Fruit fly (Drosophila melanogaster) whole organism, wandering third instar larva: ENCODE results near the gene bif.

Experiments used
- Abd-B ChIP-seq: fragments of >200 bp; optimal IDR thresholded peaks from 2 replicates; lab custom pipeline; 2017; ENCODE audit warnings: missing biosample characterization, missing genetic modification characterization
- CG32264 ChIP-seq: fragments of 200-800 bp; sonication (Bioruptor generic); optimal IDR thresholded peaks from 2 replicates; lab custom pipeline; 2016; ENCODE audit warnings: missing biosample characterization, missing genetic modification characterization
- CG9705 ChIP-seq: fragments of 200-800 bp; sonication (Bioruptor generic); optimal IDR thresholded peaks from 2 replicates; lab custom pipeline; 2018; ENCODE audit warnings: missing biosample characterization, mild to moderate bottlenecking, missing genetic modification characterization
- CrebA ChIP-seq: fragments of 200-800 bp; sonication (Bioruptor generic); optimal IDR thresholded peaks from 2 replicates; lab custom pipeline; 2016; ENCODE audit warnings: missing biosample characterization, mild to moderate bottlenecking, missing genetic modification characterization, borderline replicate concordance
- Dfd ChIP-seq: fragments of >200 bp; optimal IDR thresholded peaks from 2 replicates; lab custom pipeline; 2017; ENCODE audit warnings: missing biosample characterization, missing genetic modification characterization
- HLH106 ChIP-seq: fragments of 200-800 bp; optimal IDR thresholded peaks from 3 replicates; lab custom pipeline; 2019; ENCODE audit warnings: missing biosample characterization, mild to moderate bottlenecking, missing genetic modification characterization, moderate library complexity
- Hnf4 ChIP-seq: fragments of 200-800 bp; sonication (Bioruptor generic); optimal IDR thresholded peaks from 2 replicates; lab custom pipeline; 2016; ENCODE audit warnings: missing biosample characterization, mild to moderate bottlenecking, missing genetic modification characterization
- Hr78 ChIP-seq: fragments of >200 bp; optimal IDR thresholded peaks from 2 replicates; lab custom pipeline; 2017; ENCODE audit warnings: missing biosample characterization, missing genetic modification characterization
- Hr83 ChIP-seq: fragments of 200-300 bp; sonication (Bioruptor generic); optimal IDR thresholded peaks from 2 replicates; lab custom pipeline; 2016; ENCODE audit warnings: missing biosample characterization, mild to moderate bottlenecking, missing genetic modification characterization, moderate library complexity; ENCODE audit not compliant: poor library complexity, severe bottlenecking
- Jra ChIP-seq: sonication (Bioruptor generic); optimal IDR thresholded peaks from 2 replicates; lab custom pipeline; 2016; ENCODE audit warnings: missing biosample characterization, missing genetic modification characterization
- Mio ChIP-seq: sonication (Bioruptor generic); optimal IDR thresholded peaks from 2 replicates; lab custom pipeline; 2016; ENCODE audit warnings: missing biosample characterization, missing genetic modification characterization
- Myc ChIP-seq: fragments of >200 bp; optimal IDR thresholded peaks from 2 replicates; lab custom pipeline; 2017
- N ChIP-seq: fragments of >200 bp; optimal IDR thresholded peaks from 2 replicates; lab custom pipeline; 2018; ENCODE audit warnings: missing biosample characterization, missing external identifiers, missing genetic modification characterization
- OdsH ChIP-seq: fragments of 200-800 bp; sonication (Bioruptor generic); optimal IDR thresholded peaks from 2 replicates; lab custom pipeline; 2016; ENCODE audit warnings: missing biosample characterization, mild to moderate bottlenecking, missing genetic modification characterization
- Rel ChIP-seq, 2 experiments: fragments of 200-800 bp; sonication (Bioruptor generic) in 1 of 2; optimal IDR thresholded peaks; 2 replicates in 1 of 2; 3 replicates in 1 of 2; lab custom pipeline; 2016 to 2019; ENCODE audit warnings: mild to moderate bottlenecking in 2 of 2, missing biosample characterization in 2 of 2, missing genetic modification characterization in 2 of 2, moderate library complexity in 1 of 2
- Sp1 ChIP-seq: fragments of 200-800 bp; sonication (Bioruptor generic); optimal IDR thresholded peaks from 3 replicates; lab custom pipeline; 2019; ENCODE audit warnings: missing biosample characterization, mild to moderate bottlenecking, missing genetic modification characterization, moderate library complexity
- br ChIP-seq: fragments of 200-800 bp; sonication (Bioruptor generic); optimal IDR thresholded peaks from 2 replicates; lab custom pipeline; 2016; ENCODE audit warnings: missing biosample characterization, missing genetic modification characterization
- dl ChIP-seq, 2 experiments: fragments of 175-275, 200-275 bp in 1 of 2; fragments of 200-275 bp in 1 of 2; sonication (Bioruptor generic); optimal IDR thresholded peaks; lab custom pipeline; 2018; ENCODE audit warnings: mild to moderate bottlenecking in 2 of 2, missing biosample characterization in 2 of 2, missing genetic modification characterization in 2 of 2, moderate library complexity in 2 of 2; ENCODE audit not compliant: partially characterized antibody in 2 of 2, insufficient read depth in 1 of 2
- dmrt93B ChIP-seq: fragments of 200-800 bp; sonication (Bioruptor generic); optimal IDR thresholded peaks from 2 replicates; lab custom pipeline; 2018; ENCODE audit warnings: missing biosample characterization, mild to moderate bottlenecking, missing genetic modification characterization
- dsf ChIP-seq: sonication (Bioruptor generic); optimal IDR thresholded peaks from 2 replicates; lab custom pipeline; 2016; ENCODE audit warnings: missing biosample characterization, missing genetic modification characterization, borderline replicate concordance
- ey ChIP-seq: fragments of 200-800 bp; sonication (Bioruptor generic); optimal IDR thresholded peaks from 2 replicates; lab custom pipeline; 2016; ENCODE audit warnings: missing biosample characterization, missing genetic modification characterization
- foxo ChIP-seq, 2 experiments: fragments of 200-800 bp; sonication (Bioruptor generic); optimal IDR thresholded peaks; 2 replicates in 1 of 2; 3 replicates in 1 of 2; lab custom pipeline; 2016 to 2017; ENCODE audit warnings: missing biosample characterization in 2 of 2, missing genetic modification characterization in 2 of 2
- fru ChIP-seq: fragments of 200-800 bp; sonication (Bioruptor generic); optimal IDR thresholded peaks from 3 replicates; lab custom pipeline; 2016; ENCODE audit warnings: missing biosample characterization, mild to moderate bottlenecking, missing genetic modification characterization
- h ChIP-seq: fragments of 200-800 bp; sonication (Bioruptor generic); optimal IDR thresholded peaks from 3 replicates; lab custom pipeline; 2016; ENCODE audit warnings: missing biosample characterization, mild to moderate bottlenecking, missing genetic modification characterization
- jim ChIP-seq: fragments of 175-275, 200-325 bp; sonication (Bioruptor generic); optimal IDR thresholded peaks from 2 replicates; lab custom pipeline; 2016; ENCODE audit warnings: missing biosample characterization, mild to moderate bottlenecking, missing genetic modification characterization
- lola ChIP-seq: fragments of >200 bp; optimal IDR thresholded peaks from 2 replicates; lab custom pipeline; 2017; ENCODE audit warnings: missing biosample characterization, missing genetic modification characterization
- pan ChIP-seq: fragments of >200 bp; optimal IDR thresholded peaks from 2 replicates; lab custom pipeline; 2017
- psq ChIP-seq: fragments of 200-800 bp; sonication (Bioruptor generic); optimal IDR thresholded peaks from 3 replicates; lab custom pipeline; 2017; ENCODE audit warnings: missing biosample characterization, mild to moderate bottlenecking, missing genetic modification characterization, moderate library complexity
- rgr ChIP-seq: fragments of 200-800 bp; sonication (Bioruptor generic); optimal IDR thresholded peaks from 3 replicates; lab custom pipeline; 2016; ENCODE audit warnings: missing biosample characterization, mild to moderate bottlenecking, missing genetic modification characterization
- sage ChIP-seq: fragments of 200-800 bp; sonication (Bioruptor generic); optimal IDR thresholded peaks from 2 replicates; lab custom pipeline; 2016; ENCODE audit warnings: missing biosample characterization, mild to moderate bottlenecking, missing genetic modification characterization
- tai ChIP-seq: sonication (Bioruptor generic); optimal IDR thresholded peaks from 2 replicates; lab custom pipeline; 2016; ENCODE audit warnings: missing biosample characterization, missing genetic modification characterization
- woc ChIP-seq: sonication (Bioruptor generic); optimal IDR thresholded peaks from 2 replicates; lab custom pipeline; 2016; ENCODE audit warnings: missing biosample characterization, mild to moderate bottlenecking, missing genetic modification characterization

The bif gene

DNA sequence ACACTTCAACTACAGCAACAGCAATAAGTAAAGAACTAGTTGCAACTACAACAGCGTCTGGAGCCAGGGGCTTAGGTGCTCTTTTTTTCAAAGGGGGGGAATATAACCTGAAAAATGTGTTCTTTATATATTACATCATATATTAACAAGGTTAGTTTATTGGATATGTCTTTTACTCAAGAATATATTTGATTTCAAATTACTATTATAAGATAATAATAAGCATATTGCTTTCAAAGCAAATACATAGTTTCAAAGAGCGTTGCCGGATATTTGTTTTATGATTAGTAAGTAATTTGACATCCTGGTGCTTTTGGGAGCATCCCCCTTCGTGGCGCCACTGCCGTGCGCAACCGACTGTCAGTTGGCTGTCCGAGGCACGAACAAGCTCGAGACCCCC, 19.7 kb upstream of the bif start:
- TF ChIP-seq Hr78 (no peak), h (GFP tag; lab: Kevin White, UChicago) (peak; percentile 4), br (GFP tag; lab: Kevin White, UChicago) (no peak), foxo (GFP tag; optimal IDR thresholded peaks at IDR 0.05; lab: Kevin White, UChicago) (peak in 1 of 2 experiments; percentile 22), fru (GFP tag; lab: Kevin White, UChicago) (peak; percentile 3), lola (GFP tag; lab: Kevin White, UChicago) (no peak), CG32264 (no peak), HLH106 (peak; percentile 37), Sp1 (peak; percentile 6)
- TF ChIP-seq, all 38 proteins: peak for 5

DNA sequence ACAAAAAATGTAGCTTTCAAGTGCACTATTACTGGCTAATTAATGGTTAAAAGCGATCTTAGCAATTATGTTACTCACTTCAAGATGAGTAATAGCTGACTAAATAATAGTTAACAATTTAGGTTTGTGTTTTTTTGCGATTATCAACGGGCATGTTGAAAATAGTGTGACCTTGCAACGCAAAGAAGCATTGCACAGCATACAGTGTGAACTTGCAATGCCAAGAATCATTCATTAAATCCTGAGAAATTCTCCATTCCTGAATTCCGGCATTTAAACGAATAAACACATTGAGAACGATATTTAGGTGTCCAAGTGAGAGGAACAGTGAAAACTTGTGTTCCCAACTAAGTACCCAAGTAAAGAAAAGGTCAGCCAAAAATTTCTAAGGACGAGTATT, 19.1 kb upstream of the bif start:
- no peak for TF ChIP-seq pan
- TF ChIP-seq OdsH (GFP tag; lab: Kevin White, UChicago) = no peak
- no peak for TF ChIP-seq HLH106

DNA sequence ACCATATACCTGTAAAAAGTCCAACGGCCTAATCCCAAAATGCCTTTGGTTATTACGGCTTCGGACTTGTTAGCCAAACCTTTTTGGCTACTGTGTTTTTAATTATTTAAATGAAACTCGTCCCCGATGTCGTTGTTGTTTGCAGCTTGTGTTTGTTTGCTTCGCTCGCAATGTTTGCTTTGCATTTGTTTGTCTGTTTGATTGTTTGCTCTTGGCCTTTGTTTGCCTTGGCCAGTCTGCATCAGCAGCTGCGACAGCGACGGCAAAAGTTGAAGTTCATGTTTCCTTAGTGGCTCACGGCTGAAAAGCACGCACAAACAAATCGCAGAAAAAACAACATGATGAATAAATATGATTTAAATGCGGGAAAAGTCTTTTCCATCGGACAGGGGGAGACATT, 18.3 kb upstream of the bif start:
- TF ChIP-seq Sp1 (peak; percentile 12), OdsH (GFP tag; lab: Kevin White, UChicago) (peak; percentile 44), N (GFP tag; lab: Kevin White, UChicago) (no peak), Jra (no peak), Hnf4 (peak; percentile 47), dl (GFP tag; optimal IDR thresholded peaks at IDR 0.05; lab: Kevin White, UChicago; ENCODE audit: insufficient read depth in 1 of 2, partially characterized antibody in 2 of 2) (no peak), Dfd (GFP tag; lab: Kevin White, UChicago) (no peak), CG32264 (no peak), lola (GFP tag; lab: Kevin White, UChicago) (no peak), br (GFP tag; lab: Kevin White, UChicago) (peak; percentile 43), rgr (GFP tag; lab: Kevin White, UChicago) (peak; percentile 64), Hr83 (GFP tag; lab: Kevin White, UChicago) (peak; percentile 63), h (GFP tag; lab: Kevin White, UChicago) (peak; percentile 56), foxo (GFP tag; optimal IDR thresholded peaks at IDR 0.05; lab: Kevin White, UChicago) (peak in 1 of 2 experiments; percentile 37), psq (GFP tag; lab: Kevin White, UChicago) (peak; percentile 31), Myc (lab: Kevin White, UChicago) (no peak), pan (no peak), dmrt93B (peak; percentile 12), fru (GFP tag; lab: Kevin White, UChicago) (peak; percentile 28)

DNA sequence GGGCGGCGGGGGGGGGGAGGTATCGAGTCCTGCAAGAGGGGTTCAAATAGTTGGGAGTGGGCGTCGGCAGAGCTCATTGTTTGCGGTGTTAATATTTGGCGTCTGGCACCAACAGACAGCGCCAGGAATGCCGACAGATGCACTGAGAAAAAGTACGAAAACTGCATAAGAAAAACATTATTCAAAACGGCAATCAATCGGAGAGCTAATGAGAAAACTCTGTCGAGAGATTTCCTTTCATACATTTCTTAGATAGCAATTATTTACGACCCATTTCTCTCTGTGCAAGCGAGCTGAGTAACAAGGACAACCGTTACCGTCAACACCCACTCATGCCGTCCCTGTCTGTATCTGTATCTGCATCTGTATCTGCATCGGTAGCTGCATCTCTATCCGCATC, 14.7 kb upstream of the bif start:
- no peak for TF ChIP-seq dsf
- no peak for TF ChIP-seq br (GFP tag; lab: Kevin White, UChicago)
- no peak for TF ChIP-seq lola (GFP tag; lab: Kevin White, UChicago)
- no peak for TF ChIP-seq CrebA
- peak; percentile 9 for TF ChIP-seq ey (GFP tag; lab: Kevin White, UChicago)
- peak in 1 of 2 experiments; percentile 27 for TF ChIP-seq foxo (GFP tag; optimal IDR thresholded peaks at IDR 0.05; lab: Kevin White, UChicago)
- TF ChIP-seq rgr (GFP tag; lab: Kevin White, UChicago) = no peak
- TF ChIP-seq HLH106 = peak; percentile 13
- no peak for TF ChIP-seq Hnf4
- TF ChIP-seq jim = no peak
- TF ChIP-seq h (GFP tag; lab: Kevin White, UChicago) = peak; percentile 20
- no peak for TF ChIP-seq OdsH (GFP tag; lab: Kevin White, UChicago)
- TF ChIP-seq sage (GFP tag; lab: Kevin White, UChicago) = no peak
- no peak for TF ChIP-seq tai (GFP tag; lab: Kevin White, UChicago)

DNA sequence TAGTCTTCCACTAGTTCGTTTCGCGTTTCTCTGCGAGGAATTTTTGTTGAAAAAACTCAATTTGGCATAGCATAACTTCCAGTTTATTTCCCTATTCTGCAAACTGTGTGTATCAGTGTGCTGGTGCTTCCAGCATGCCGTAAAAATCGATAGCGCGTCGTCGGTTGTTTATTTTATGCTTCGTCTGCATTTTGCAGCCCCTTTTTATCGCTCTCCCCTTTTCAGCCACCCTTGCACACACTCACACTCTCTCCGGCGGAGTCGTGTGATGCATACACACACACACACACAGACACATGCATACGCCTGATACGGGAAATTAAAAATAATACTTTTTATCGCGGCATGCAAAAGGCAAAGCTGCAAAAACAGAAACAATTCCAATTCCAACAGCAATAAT, 691 bp downstream of the bif start:
- TF ChIP-seq woc (GFP tag; lab: Kevin White, UChicago) (peak; percentile 12), N (GFP tag; lab: Kevin White, UChicago) (no peak), pan (no peak), br (GFP tag; lab: Kevin White, UChicago) (peak; percentile 25), lola (GFP tag; lab: Kevin White, UChicago) (no peak), Mio (no peak), jim (no peak), tai (GFP tag; lab: Kevin White, UChicago) (no peak), rgr (GFP tag; lab: Kevin White, UChicago) (peak; percentile 24), OdsH (GFP tag; lab: Kevin White, UChicago) (peak; percentile 45), psq (GFP tag; lab: Kevin White, UChicago) (peak; percentile 28), Abd-B (GFP tag; lab: Kevin White, UChicago) (no peak), ey (GFP tag; lab: Kevin White, UChicago) (no peak), HLH106 (peak; percentile 10), CG9705 (GFP tag; lab: Kevin White, UChicago) (no peak), foxo (GFP tag; optimal IDR thresholded peaks at IDR 0.05; lab: Kevin White, UChicago) (peak in 1 of 2 experiments; percentile 27), fru (GFP tag; lab: Kevin White, UChicago) (peak; percentile 55), Rel (GFP tag; optimal IDR thresholded peaks at IDR 0.05; lab: Kevin White, UChicago) (no peak), Rel (tag; optimal IDR thresholded peaks at IDR 0.05; lab: Kevin White, UChicago) (no peak), h (GFP tag; lab: Kevin White, UChicago) (peak; percentile 20)
